Worm (Caenorhabditis elegans) whole organism, young adult: ENCODE results near the gene srg-47.

Experiments
- C06A6.2 ChIP-seq: fragments of 200-800 bp; sonication (Bioruptor generic); conservative IDR thresholded peaks from 2 replicates; pipeline ENCODE4 v1.3.6; 2022; ENCODE audit warnings: missing genetic modification characterization, missing compliant biosample characterization
- C17E4.6 ChIP-seq: fragments of 200-800 bp; sonication (Bioruptor generic); IDR thresholded peaks from 2 replicates; pipeline ENCODE4 v1.3.6; 2022; ENCODE audit warnings: missing genetic modification reagents, missing genetic modification characterization, missing compliant biosample characterization
- F57C9.4 ChIP-seq: sonication (generic microtip); optimal IDR thresholded peaks from 2 replicates; lab custom pipeline; 2017; ENCODE audit warnings: mild to moderate bottlenecking, missing genetic modification characterization, missing compliant biosample characterization
- T07F8.4 ChIP-seq: sonication (generic microtip); optimal IDR thresholded peaks from 2 replicates; lab custom pipeline; 2016; ENCODE audit warnings: mild to moderate bottlenecking, missing genetic modification characterization, moderate library complexity, missing compliant biosample characterization
- Y53F4B.3 ChIP-seq: fragments of 200-800 bp; sonication (Bioruptor generic); IDR thresholded peaks from 2 replicates; pipeline ENCODE4 v1.3.6; 2022; ENCODE audit warnings: missing genetic modification reagents, missing genetic modification characterization, missing compliant biosample characterization
- Y56A3A.18 ChIP-seq: fragments of 200-800 bp; sonication (Bioruptor generic); IDR thresholded peaks from 2 replicates; pipeline ENCODE4 v1.3.6; 2022; ENCODE audit warnings: missing genetic modification reagents, missing genetic modification characterization, missing compliant biosample characterization
- Y67H2A.10 ChIP-seq: fragments of 200-800 bp; sonication (Bioruptor generic); conservative IDR thresholded peaks from 2 replicates; pipeline ENCODE4 v1.3.6; 2022; ENCODE audit warnings: missing genetic modification reagents, missing genetic modification characterization, missing compliant biosample characterization
- aptf-3 ChIP-seq: fragments of 200-800 bp; sonication (Bioruptor generic); IDR thresholded peaks from 2 replicates; pipeline ENCODE4 v1.3.6; 2022; ENCODE audit warnings: missing genetic modification characterization, missing compliant biosample characterization
- athp-1 ChIP-seq: sonication (generic microtip); optimal IDR thresholded peaks from 2 replicates; lab custom pipeline; 2017; ENCODE audit warnings: mild to moderate bottlenecking, missing genetic modification characterization, missing compliant biosample characterization
- bed-1 ChIP-seq: fragments of 200-800 bp; sonication (Bioruptor generic); IDR thresholded peaks from 2 replicates; pipeline ENCODE4 v1.3.6; 2022; ENCODE audit warnings: missing genetic modification reagents, missing genetic modification characterization, missing compliant biosample characterization
- cebp-2 ChIP-seq: fragments of 200-800 bp; sonication (Bioruptor generic); IDR thresholded peaks from 2 replicates; pipeline ENCODE4 v1.3.6; 2022; ENCODE audit warnings: missing genetic modification characterization, missing compliant biosample characterization
- ceh-100 ChIP-seq: fragments of 200-800 bp; sonication (Bioruptor generic); IDR thresholded peaks from 2 replicates; pipeline ENCODE4 v1.3.6; 2022; ENCODE audit warnings: missing genetic modification reagents, missing genetic modification characterization, missing compliant biosample characterization
- dpff-1 ChIP-seq: sonication (generic microtip); optimal IDR thresholded peaks from 2 replicates; lab custom pipeline; 2017; ENCODE audit warnings: mild to moderate bottlenecking, missing genetic modification characterization, missing compliant biosample characterization
- dpl-1 ChIP-seq: fragments of 150-350 bp; optimal IDR thresholded peaks from 2 replicates; lab custom pipeline; 2014; ENCODE audit warnings: missing biosample characterization, missing genetic modification reagents, missing genetic modification characterization
- egl-18 ChIP-seq: fragments of 200-800 bp; sonication (Bioruptor generic); IDR thresholded peaks from 2 replicates; pipeline ENCODE4 v1.3.6; 2022; ENCODE audit warnings: missing genetic modification reagents, missing genetic modification characterization, missing compliant biosample characterization
- fkh-3 ChIP-seq: sonication (generic microtip); optimal IDR thresholded peaks from 2 replicates; lab custom pipeline; 2016; ENCODE audit warnings: mild to moderate bottlenecking, missing genetic modification characterization, missing compliant biosample characterization
- gei-17 ChIP-seq: fragments of 200-800 bp; sonication (Bioruptor generic); optimal IDR thresholded peaks from 2 replicates; lab custom pipeline; 2018; ENCODE audit warnings: mild to moderate bottlenecking, missing genetic modification characterization, missing compliant biosample characterization
- hrde-1 ChIP-seq: sonication (generic microtip); optimal IDR thresholded peaks from 2 replicates; lab custom pipeline; 2016; ENCODE audit warnings: missing genetic modification characterization, mild to moderate bottlenecking, missing compliant biosample characterization, moderate library complexity, missing genotype, missing genetic modification reagents, borderline replicate concordance
- let-526 ChIP-seq: fragments of 200-800 bp; sonication (Bioruptor generic); IDR thresholded peaks from 2 replicates; pipeline ENCODE4 v1.3.6; 2022; ENCODE audit warnings: missing genetic modification reagents, missing genetic modification characterization, missing compliant biosample characterization
- lin-26 ChIP-seq: fragments of 200-800 bp; sonication (Bioruptor generic); IDR thresholded peaks from 2 replicates; pipeline ENCODE4 v1.3.6; 2022; ENCODE audit warnings: missing genetic modification reagents, missing genetic modification characterization, missing compliant biosample characterization
- lin-54 ChIP-seq: fragments of 200-800 bp; sonication (Bioruptor generic); optimal IDR thresholded peaks from 2 replicates; lab custom pipeline; 2018; ENCODE audit warnings: mild to moderate bottlenecking, missing genetic modification characterization, missing compliant biosample characterization
- lir-1 ChIP-seq: fragments of 200-800 bp; sonication (Bioruptor generic); conservative IDR thresholded peaks from 2 replicates; pipeline ENCODE4 v1.3.6; 2022; ENCODE audit warnings: missing genetic modification reagents, missing genetic modification characterization, missing compliant biosample characterization
- madf-10 ChIP-seq: sonication (generic microtip); optimal IDR thresholded peaks from 2 replicates; lab custom pipeline; 2016; ENCODE audit warnings: mild to moderate bottlenecking, missing genetic modification characterization, missing compliant biosample characterization
- mcd-1 ChIP-seq: fragments of 200-800 bp; sonication (Bioruptor generic); IDR thresholded peaks from 2 replicates; pipeline ENCODE4 v1.3.6; 2022; ENCODE audit warnings: missing genetic modification reagents, missing genetic modification characterization, missing compliant biosample characterization
- mel-28 ChIP-seq: sonication (generic microtip); optimal IDR thresholded peaks from 2 replicates; lab custom pipeline; 2016; ENCODE audit warnings: borderline replicate concordance, mild to moderate bottlenecking, missing genetic modification characterization, missing compliant biosample characterization
- nfya-1 ChIP-seq: sonication (generic microtip); optimal IDR thresholded peaks from 2 replicates; lab custom pipeline; 2017; ENCODE audit warnings: antibody characterized with exemption, missing compliant biosample characterization, missing genetic modification characterization, borderline replicate concordance; ENCODE audit not compliant: insufficient read depth
- rec-8 ChIP-seq, 2 experiments: sonication (generic microtip); optimal IDR thresholded peaks; 2 replicates each; lab custom pipeline; 2016; ENCODE audit warnings: mild to moderate bottlenecking in 2 of 2, missing genetic modification characterization in 2 of 2, missing genetic modification reagents in 2 of 2, missing genotype in 2 of 2, missing biosample characterization in 1 of 2, missing compliant biosample characterization in 1 of 2, moderate library complexity in 1 of 2
- repo-1 ChIP-seq: sonication (generic microtip); optimal IDR thresholded peaks from 2 replicates; lab custom pipeline; 2017; ENCODE audit warnings: mild to moderate bottlenecking, missing genetic modification characterization, missing compliant biosample characterization
- sdz-38 ChIP-seq: sonication (generic microtip); optimal IDR thresholded peaks from 2 replicates; lab custom pipeline; 2016; ENCODE audit warnings: missing genotype, missing genetic modification characterization, missing compliant biosample characterization
- sea-2 ChIP-seq: fragments of 200-800 bp; sonication (Bioruptor generic); IDR thresholded peaks from 2 replicates; pipeline ENCODE4 v1.3.6; 2022; ENCODE audit warnings: missing genetic modification characterization, missing compliant biosample characterization
- tbp1 ChIP-seq: fragments of 200-800 bp; sonication (Bioruptor generic); optimal IDR thresholded peaks from 2 replicates; lab custom pipeline; 2018; ENCODE audit warnings: mild to moderate bottlenecking, missing genetic modification characterization, missing compliant biosample characterization
- tlf-1 ChIP-seq: fragments of 200-800 bp; sonication (Bioruptor generic); optimal IDR thresholded peaks from 2 replicates; lab custom pipeline; 2018; ENCODE audit warnings: mild to moderate bottlenecking, missing genetic modification characterization, missing compliant biosample characterization
- ztf-18 ChIP-seq: sonication (generic microtip); optimal IDR thresholded peaks from 2 replicates; lab custom pipeline; 2016; ENCODE audit warnings: missing genotype, mild to moderate bottlenecking, missing genetic modification characterization, missing compliant biosample characterization
- ztf-22 ChIP-seq: fragments of 200-800 bp; sonication (Bioruptor generic); optimal IDR thresholded peaks from 2 replicates; lab custom pipeline; 2018; ENCODE audit warnings: mild to moderate bottlenecking, missing genetic modification characterization, moderate library complexity, missing compliant biosample characterization
- ztf-3 ChIP-seq: fragments of 200-800 bp; sonication (Bioruptor generic); optimal IDR thresholded peaks from 2 replicates; lab custom pipeline; 2018; ENCODE audit warnings: mild to moderate bottlenecking, missing genetic modification characterization, missing compliant biosample characterization

srg-47 gene

ce11 chrV:14579619-14580018 is 23.5 kb upstream of the srg-47 start, which contains the start of gene gar-3:
gar-3 (minus strand) TSS chrV:14579719.
- TF ChIP-seq mcd-1 (GFP tag; lab: Robert Waterston, UW) (no peak), rec-8 (tag; optimal IDR thresholded peaks at IDR 0.05; lab: Kevin White, UChicago) (no peak), athp-1 (tag; lab: Kevin White, UChicago) (no peak)
- TF ChIP-seq, all 124 proteins: peak for 0

ce11 chrV:14576745-14577373 is 20.8 kb upstream of the srg-47 start:
- TF ChIP-seq nfya-1 (tag; lab: Kevin White, UChicago) (no peak), ztf-3 (GFP tag; lab: Kevin White, UChicago) (no peak), madf-10 (tag; lab: Kevin White, UChicago) (no peak), mel-28 (no peak), repo-1 (tag; lab: Kevin White, UChicago) (no peak), tlf-1 (no peak), lin-54 (GFP tag; lab: Kevin White, UChicago) (no peak), egl-18 (GFP tag; lab: Robert Waterston, UW) (no peak), cebp-2 (no peak), lin-26 (GFP tag; lab: Robert Waterston, UW) (no peak), let-526 (GFP tag; lab: Robert Waterston, UW) (no peak), Y56A3A.18 (GFP tag; lab: Robert Waterston, UW) (no peak), ztf-18 (no peak), C17E4.6 (GFP tag; lab: Robert Waterston, UW) (no peak)

ce11 chrV:14562589-14562988 is 6.5 kb upstream of the srg-47 start, which contains the start of gene C53A5.11:
C53A5.11 (plus strand) TSS chrV:14562889.
- no peak for TF ChIP-seq dpff-1 (tag; lab: Kevin White, UChicago)
- TF ChIP-seq Y53F4B.3 (GFP tag; lab: Robert Waterston, UW): no peak
- TF ChIP-seq athp-1 (tag; lab: Kevin White, UChicago): no peak
- no peak for TF ChIP-seq aptf-3 (GFP tag; lab: Robert Waterston, UW)
- TF ChIP-seq lir-1 (GFP tag; lab: Robert Waterston, UW): no peak
- TF ChIP-seq dpl-1 (GFP tag; lab: Kevin White, UChicago): no peak
- TF ChIP-seq tbp1: no peak
- TF ChIP-seq ztf-22: no peak
- TF ChIP-seq T07F8.4 (tag; lab: Kevin White, UChicago): no peak

- TF ChIP-seq bed-1 (GFP tag; lab: Robert Waterston, UW): no peak
- no peak for TF ChIP-seq gei-17
Observed at ce11 chrV:14559312-14559711, 3.2 kb upstream of the srg-47 start, which contains the start of gene srt-32. srt-32 (plus strand) TSS chrV:14559612.

ce11 chrV:14558757-14559156 is 2.7 kb upstream of the srg-47 start, which contains the start of gene C53A5.9:
C53A5.9 (minus strand) TSS chrV:14558857.
- TF ChIP-seq T07F8.4 (tag; lab: Kevin White, UChicago) (no peak), sdz-38 (tag; lab: Kevin White, UChicago) (no peak), Y67H2A.10 (GFP tag; lab: Robert Waterston, UW) (no peak), F57C9.4 (tag; lab: Kevin White, UChicago) (no peak), hrde-1 (tag; lab: Kevin White, UChicago) (no peak), ceh-100 (GFP tag; lab: Robert Waterston, UW) (no peak), sea-2 (GFP tag; lab: Robert Waterston, UW) (no peak), fkh-3 (tag; lab: Kevin White, UChicago) (no peak), C06A6.2 (GFP tag; lab: Robert Waterston, UW) (no peak)
- TF ChIP-seq, all 124 proteins: peak for 0
